Fruit fly (Drosophila melanogaster) whole organism, embryonic: ENCODE data around the gene Trf4-1.

Experiments
- BEAF-32 ChIP-seq: fragments of 200-800 bp; sonication (Bioruptor generic); optimal IDR thresholded peaks from 3 replicates; lab custom pipeline; 2017; ENCODE audit warnings: missing biosample characterization, missing genetic modification characterization, mild to moderate bottlenecking, moderate library complexity, missing genetic modification reagents
- BtbVII ChIP-seq: fragments of 200-800 bp; sonication (Bioruptor generic); optimal IDR thresholded peaks from 3 replicates; lab custom pipeline; 2017; ENCODE audit warnings: missing biosample characterization, mild to moderate bottlenecking, missing genetic modification characterization
- CG10321 ChIP-seq: fragments of 200-800 bp; sonication (Bioruptor generic); IDR thresholded peaks from 2 replicates; pipeline ENCODE4 v1.3.6; 2022; ENCODE audit warnings: missing biosample characterization, missing genetic modification characterization
- CG11560 ChIP-seq: fragments of 200-800 bp; sonication (Bioruptor generic); IDR thresholded peaks from 3 replicates; pipeline ENCODE4 v1.3.6; 2022; ENCODE audit warnings: missing biosample characterization, missing genetic modification characterization
- CG11695 ChIP-seq: fragments of 200-800 bp; sonication (Bioruptor generic); IDR thresholded peaks from 3 replicates; pipeline ENCODE4 v1.3.6; 2022; ENCODE audit warnings: missing biosample characterization, missing genetic modification characterization
- CG13287 ChIP-seq: fragments of 200-800 bp; sonication (Bioruptor generic); IDR thresholded peaks from 2 replicates; pipeline ENCODE4 v1.3.6; 2022; ENCODE audit warnings: missing biosample characterization, missing genetic modification characterization; ENCODE audit not compliant: partially characterized antibody
- CG13296 ChIP-seq: fragments of 200-800 bp; sonication (Bioruptor generic); optimal IDR thresholded peaks from 3 replicates; lab custom pipeline; 2018; ENCODE audit warnings: missing biosample characterization, mild to moderate bottlenecking, missing genetic modification characterization
- CG15073 ChIP-seq: fragments of 200-800 bp; sonication (Bioruptor generic); optimal IDR thresholded peaks from 2 replicates; lab custom pipeline; 2016; ENCODE audit warnings: missing biosample characterization, missing genetic modification characterization
- CG15696 ChIP-seq: fragments of 200-800 bp; sonication (Bioruptor generic); optimal IDR thresholded peaks from 2 replicates; lab custom pipeline; 2019; ENCODE audit warnings: missing biosample characterization, mild to moderate bottlenecking, missing genetic modification characterization, moderate library complexity
- CG16863 ChIP-seq: fragments of 200-800 bp; sonication (Bioruptor generic); optimal IDR thresholded peaks from 3 replicates; lab custom pipeline; 2016; ENCODE audit warnings: missing biosample characterization, missing genetic modification characterization
- CG17186 ChIP-seq: fragments of 200-800 bp; sonication (Bioruptor generic); optimal IDR thresholded peaks from 3 replicates; lab custom pipeline; 2017; ENCODE audit warnings: missing biosample characterization, missing genetic modification reagents, missing genetic modification characterization
- CG18764 ChIP-seq: fragments of 200-800 bp; sonication (Bioruptor generic); optimal IDR thresholded peaks from 3 replicates; lab custom pipeline; 2016; ENCODE audit warnings: missing biosample characterization, missing genetic modification characterization
- CG2875 ChIP-seq: fragments of 200-800 bp; sonication (Bioruptor generic); optimal IDR thresholded peaks from 2 replicates; lab custom pipeline; 2017; ENCODE audit warnings: missing biosample characterization, mild to moderate bottlenecking, missing genetic modification characterization, missing genetic modification reagents
- CG31224 ChIP-seq: fragments of 200-800 bp; sonication (Bioruptor generic); IDR thresholded peaks from 2 replicates; pipeline ENCODE4 v1.3.6; 2022; ENCODE audit warnings: missing biosample characterization, missing genetic modification characterization
- CG31388 ChIP-seq: fragments of 200-800 bp; sonication (Bioruptor generic); optimal IDR thresholded peaks from 2 replicates; lab custom pipeline; 2016; ENCODE audit warnings: missing biosample characterization, missing genetic modification characterization
- CG32532 ChIP-seq: fragments of 200-800 bp; sonication (Bioruptor generic); IDR thresholded peaks from 2 replicates; pipeline ENCODE4 v1.3.6; 2022; ENCODE audit warnings: missing biosample characterization, missing genetic modification characterization
- CG42726 ChIP-seq: fragments of 200-800 bp; sonication (Bioruptor generic); IDR thresholded peaks from 2 replicates; pipeline ENCODE4 v1.3.6; 2022; ENCODE audit warnings: missing biosample characterization, missing genetic modification characterization; ENCODE audit not compliant: partially characterized antibody
- CG4328 ChIP-seq: fragments of 200-800 bp; sonication (Bioruptor generic); optimal IDR thresholded peaks from 3 replicates; lab custom pipeline; 2017; ENCODE audit warnings: missing biosample characterization, missing genetic modification reagents, missing genetic modification characterization
- CG5180 ChIP-seq: fragments of 200-800 bp; sonication (Bioruptor generic); optimal IDR thresholded peaks from 3 replicates; lab custom pipeline; 2017; ENCODE audit warnings: missing biosample characterization, missing genetic modification characterization, mild to moderate bottlenecking, moderate library complexity, missing genetic modification reagents
- CG6175 ChIP-seq: fragments of 200-800 bp; sonication (Bioruptor generic); IDR thresholded peaks from 3 replicates; pipeline ENCODE4 v1.3.6; 2022; ENCODE audit warnings: missing biosample characterization, missing genetic modification characterization
- CG6254 ChIP-seq: fragments of 200-800 bp; sonication (Bioruptor generic); optimal IDR thresholded peaks from 3 replicates; lab custom pipeline; 2017; ENCODE audit warnings: mild to moderate bottlenecking, missing biosample characterization, missing genetic modification reagents, missing genetic modification characterization
- CG6854 ChIP-seq: fragments of 200-800 bp; sonication (Bioruptor generic); optimal IDR thresholded peaks from 3 replicates; lab custom pipeline; 2017; ENCODE audit warnings: missing biosample characterization, mild to moderate bottlenecking, missing genetic modification characterization
- CG7963 ChIP-seq: fragments of 200-800 bp; sonication (Bioruptor generic); IDR thresholded peaks from 3 replicates; pipeline ENCODE4 v1.3.6; 2022; ENCODE audit warnings: missing biosample characterization, missing genetic modification characterization; ENCODE audit not compliant: partially characterized antibody
- CG7987 ChIP-seq: fragments of 200-800 bp; sonication (Bioruptor generic); optimal IDR thresholded peaks from 2 replicates; lab custom pipeline; 2018; ENCODE audit warnings: missing biosample characterization, mild to moderate bottlenecking, missing genetic modification characterization, moderate library complexity
- CG9437 ChIP-seq: fragments of 200-800 bp; sonication (Bioruptor generic); optimal IDR thresholded peaks from 2 replicates; lab custom pipeline; 2018; ENCODE audit warnings: missing biosample characterization, mild to moderate bottlenecking, missing genetic modification characterization
- D19A ChIP-seq: fragments of 200-800 bp; optimal IDR thresholded peaks from 3 replicates; lab custom pipeline; 2019; ENCODE audit warnings: missing biosample characterization, mild to moderate bottlenecking, missing genetic modification characterization, moderate library complexity
- D19B ChIP-seq: fragments of 200-800 bp; sonication (Bioruptor generic); optimal IDR thresholded peaks from 2 replicates; lab custom pipeline; 2017; ENCODE audit warnings: missing biosample characterization, mild to moderate bottlenecking, missing genetic modification characterization
- Doc3 ChIP-seq: fragments of 200-800 bp; sonication (Bioruptor generic); IDR thresholded peaks from 3 replicates; pipeline ENCODE4 v1.3.6; 2022; ENCODE audit warnings: missing biosample characterization, missing genetic modification characterization; ENCODE audit not compliant: partially characterized antibody
- NC2β ChIP-seq: fragments of 200-800 bp; sonication (Bioruptor generic); optimal IDR thresholded peaks from 2 replicates; lab custom pipeline; 2016; ENCODE audit warnings: missing biosample characterization, missing genetic modification characterization
- NK7.1 ChIP-seq: fragments of 200-800 bp; sonication (Bioruptor generic); optimal IDR thresholded peaks from 3 replicates; lab custom pipeline; 2016; ENCODE audit warnings: missing biosample characterization, missing genetic modification characterization
- Poxn ChIP-seq: fragments of 200-800 bp; sonication (Bioruptor generic); IDR thresholded peaks from 2 replicates; pipeline ENCODE4 v1.3.6; 2022; ENCODE audit warnings: missing biosample characterization, missing genetic modification characterization
- Spps ChIP-seq: fragments of 200-800 bp; sonication (Bioruptor generic); optimal IDR thresholded peaks from 2 replicates; lab custom pipeline; 2018; ENCODE audit warnings: missing biosample characterization, mild to moderate bottlenecking, missing genetic modification characterization
- al ChIP-seq: fragments of 200-800 bp; sonication (Bioruptor generic); IDR thresholded peaks from 2 replicates; pipeline ENCODE4 v1.3.6; 2022; ENCODE audit warnings: missing biosample characterization, missing genetic modification characterization
- bigmax ChIP-seq: fragments of 200-800 bp; sonication (Bioruptor generic); optimal IDR thresholded peaks from 2 replicates; lab custom pipeline; 2018; ENCODE audit warnings: missing biosample characterization, mild to moderate bottlenecking, missing genetic modification characterization
- cas ChIP-seq: fragments of 200-800 bp; sonication (Bioruptor generic); IDR thresholded peaks from 2 replicates; pipeline ENCODE4 v1.3.6; 2022; ENCODE audit warnings: missing biosample characterization, missing genetic modification characterization
- corto ChIP-seq: fragments of 200-800 bp; sonication (Bioruptor generic); optimal IDR thresholded peaks from 2 replicates; lab custom pipeline; 2016; ENCODE audit warnings: missing biosample characterization, mild to moderate bottlenecking, missing genetic modification characterization, moderate library complexity
- crc ChIP-seq: fragments of 200-800 bp; sonication (Bioruptor generic); optimal IDR thresholded peaks from 2 replicates; lab custom pipeline; 2016; ENCODE audit warnings: missing biosample characterization, missing genetic modification characterization
- croc ChIP-seq: fragments of 200-800 bp; sonication (Bioruptor generic); conservative IDR thresholded peaks from 3 replicates; pipeline ENCODE4 v1.3.6; 2022; ENCODE audit warnings: missing biosample characterization, missing genetic modification characterization
- crol ChIP-seq: fragments of 200-800 bp; sonication (Bioruptor generic); IDR thresholded peaks from 2 replicates; pipeline ENCODE4 v1.3.6; 2022; ENCODE audit warnings: missing biosample characterization, missing genetic modification characterization
- dati ChIP-seq: fragments of 200-800 bp; sonication (Bioruptor generic); IDR thresholded peaks from 2 replicates; pipeline ENCODE4 v1.3.6; 2022; ENCODE audit warnings: missing biosample characterization, missing genetic modification characterization
- dmrt11E ChIP-seq: fragments of 200-800 bp; sonication (Bioruptor generic); optimal IDR thresholded peaks from 3 replicates; lab custom pipeline; 2018; ENCODE audit warnings: missing biosample characterization, mild to moderate bottlenecking, missing genetic modification characterization, moderate library complexity
- exex ChIP-seq: fragments of 200-800 bp; sonication (Bioruptor generic); optimal IDR thresholded peaks from 4 replicates; lab custom pipeline; 2018; ENCODE audit warnings: missing biosample characterization, mild to moderate bottlenecking, missing genetic modification characterization, moderate library complexity
- eyg ChIP-seq: fragments of 200-800 bp; sonication (Bioruptor generic); optimal IDR thresholded peaks from 3 replicates; lab custom pipeline; 2016; ENCODE audit warnings: missing biosample characterization, missing genetic modification characterization
- insv ChIP-seq, 2 experiments: fragments of 200-800 bp; sonication (Bioruptor generic); optimal IDR thresholded peaks; 3 replicates each; lab custom pipeline; 2016 to 2018; ENCODE audit warnings: missing biosample characterization in 2 of 2, missing genetic modification characterization in 2 of 2
- mirr ChIP-seq: fragments of 200-800 bp; sonication (Bioruptor generic); optimal IDR thresholded peaks from 3 replicates; lab custom pipeline; 2018; ENCODE audit warnings: missing biosample characterization, mild to moderate bottlenecking, missing genetic modification characterization
- nerfin-2 ChIP-seq: fragments of 200-800 bp; sonication (Bioruptor generic); IDR thresholded peaks from 2 replicates; pipeline ENCODE4 v1.3.6; 2022; ENCODE audit warnings: missing biosample characterization, missing genetic modification characterization; ENCODE audit not compliant: partially characterized antibody
- repo ChIP-seq: fragments of 200-800 bp; sonication (Bioruptor generic); optimal IDR thresholded peaks from 2 replicates; lab custom pipeline; 2016; ENCODE audit warnings: missing biosample characterization, missing genetic modification characterization
- run ChIP-seq: fragments of 200-800 bp; sonication (Bioruptor generic); optimal IDR thresholded peaks from 3 replicates; lab custom pipeline; 2018; ENCODE audit warnings: missing biosample characterization, mild to moderate bottlenecking, missing genetic modification characterization
- tgo ChIP-seq: fragments of 200-800 bp; sonication (Bioruptor generic); IDR thresholded peaks from 3 replicates; pipeline ENCODE4 v1.3.6; 2022; ENCODE audit warnings: missing biosample characterization, missing genetic modification characterization

The Trf4-1 gene

dm6 chrX:8573744-8574484, 13.8 kb downstream of the Trf4-1 start, which contains the start of gene CG12065 (continued):
- TF ChIP-seq D19B (GFP tag; lab: Kevin White, UChicago) (no peak), mirr (GFP tag; lab: Kevin White, UChicago) (peak; percentile 4), Poxn (GFP tag; lab: Robert Waterston, UW) (no peak), run (tag; lab: Kevin White, UChicago) (peak; percentile 51), CG2875 (peak; percentile 53), CG7987 (GFP tag; lab: Kevin White, UChicago) (peak; percentile 52), BtbVII (GFP tag; lab: Kevin White, UChicago) (no peak), crc (GFP tag; lab: Kevin White, UChicago) (no peak), CG4328 (GFP tag; lab: Kevin White, UChicago) (peak; percentile 70), insv (GFP tag; optimal IDR thresholded peaks at IDR 0.05; lab: Kevin White, UChicago) (peak in 1 of 2 experiments; percentile 26), bigmax (no peak), Spps (tag; lab: Kevin White, UChicago) (peak; percentile 50), CG10321 (GFP tag; lab: Robert Waterston, UW) (no peak), CG6254 (GFP tag; lab: Kevin White, UChicago) (peak; percentile 71), CG6854 (GFP tag; lab: Kevin White, UChicago) (no peak), CG18764 (GFP tag; lab: Kevin White, UChicago) (no peak), tgo (GFP tag; lab: Robert Waterston, UW) (no peak), CG6175 (GFP tag; lab: Robert Waterston, UW) (no peak), CG13296 (GFP tag; lab: Kevin White, UChicago) (peak; percentile 59), CG9437 (no peak), CG31224 (GFP tag; lab: Robert Waterston, UW) (no peak), croc (GFP tag; lab: Robert Waterston, UW) (no peak), CG16863 (GFP tag; lab: Kevin White, UChicago) (no peak), dati (GFP tag; lab: Robert Waterston, UW) (no peak), CG31388 (GFP tag; lab: Kevin White, UChicago) (no peak), NK7.1 (GFP tag; lab: Kevin White, UChicago) (no peak), CG5180 (GFP tag; lab: Kevin White, UChicago) (peak; percentile 42), al (GFP tag; lab: Robert Waterston, UW) (no peak), CG32532 (GFP tag; lab: Robert Waterston, UW) (no peak), CG7963 (GFP tag; lab: Robert Waterston, UW) (no peak), BEAF-32 (GFP tag; lab: Kevin White, UChicago) (peak; percentile 22), CG11560 (tag; lab: Robert Waterston, UW) (no peak), nerfin-2 (GFP tag; lab: Robert Waterston, UW) (no peak), repo (GFP tag; lab: Kevin White, UChicago) (no peak), CG13287 (GFP tag; lab: Robert Waterston, UW) (no peak; the same call in 1 of the 2 replicates), Doc3 (GFP tag; lab: Robert Waterston, UW) (no peak), corto (GFP tag; lab: Kevin White, UChicago) (peak; percentile 12), CG17186 (GFP tag; lab: Kevin White, UChicago) (no peak), CG42726 (GFP tag; lab: Robert Waterston, UW) (0 out of 2 replicates have a peak, but pooled peaks have one; percentile 20), eyg (GFP tag; lab: Kevin White, UChicago) (no peak), dmrt11E (tag; lab: Kevin White, UChicago) (peak; percentile 19), crol (GFP tag; lab: Robert Waterston, UW) (peak; percentile 32; the same call in 1 of the 2 replicates), D19A (tag; lab: Kevin White, UChicago) (peak; percentile 31), CG15696 (tag; lab: Kevin White, UChicago) (peak; percentile 43), NC2β (GFP tag; lab: Kevin White, UChicago) (no peak), CG15073 (GFP tag; lab: Kevin White, UChicago) (no peak), CG11695 (GFP tag; lab: Robert Waterston, UW) (no peak; the same call in 2 of the 3 replicates), exex (tag; lab: Kevin White, UChicago) (peak; percentile 65), cas (GFP tag; lab: Robert Waterston, UW) (no peak)
